Worm (Caenorhabditis elegans) whole organism, L3 larva: ENCODE results near the gene str-134.

Source experiments
- ceh-28 ChIP-seq: fragments of 150-350 bp; optimal IDR thresholded peaks from 2 replicates; lab custom pipeline; 2014; ENCODE audit warnings: missing biosample characterization, missing genetic modification reagents, missing genetic modification characterization
- fkh-2 ChIP-seq: fragments of 150-350 bp; optimal IDR thresholded peaks from 2 replicates; lab custom pipeline; 2014; ENCODE audit warnings: missing biosample characterization, missing genetic modification reagents, missing genetic modification characterization

ce11 chrV:777285-777684 is 33.8 kb downstream of the str-134 start, which contains the start of gene R09E12.9:
- TF ChIP-seq fkh-2 (tag; lab: Kevin White, UChicago) (no peak), ceh-28 (tag; lab: Kevin White, UChicago) (no peak)
